Fruit fly (Drosophila melanogaster) Kc167 (cell line): Measurements from ENCODE around the gene Or7a.

Experiments
- Myc ChIP-seq: fragments of >200 bp; optimal IDR thresholded peaks from 2 replicates; lab custom pipeline; 2017; ENCODE audit warnings: missing external identifiers
- Sin3A ChIP-seq: fragments of >200 bp; optimal IDR thresholded peaks from 2 replicates; lab custom pipeline; 2018; ENCODE audit warnings: missing external identifiers

dm6 chrX:8163452-8163851 is 2.1 kb downstream of the Or7a start:
- TF ChIP-seq Sin3A (lab: Kevin White, UChicago) (no peak), Myc (lab: Kevin White, UChicago) (no peak)
